Fruit fly (Drosophila melanogaster) whole organism, embryonic: ENCODE measurements around the gene CG9240.
A peak's percentile ranks its signal among the peaks of the same experiment; 100 is the strongest.

ENCODE experiments used
- CG10274 ChIP-seq: fragments of 200-800 bp; sonication (Bioruptor generic); optimal IDR thresholded peaks from 3 replicates; lab custom pipeline; 2017; ENCODE audit warnings: missing biosample characterization, mild to moderate bottlenecking, missing genetic modification characterization
- CG10462 ChIP-seq: fragments of 200-800 bp; sonication (Bioruptor generic); optimal IDR thresholded peaks from 2 replicates; lab custom pipeline; 2016; ENCODE audit warnings: missing biosample characterization, missing genetic modification characterization
- CG11456 ChIP-seq: fragments of 200-800 bp; sonication (Bioruptor generic); IDR thresholded peaks from 3 replicates; pipeline ENCODE4 v1.3.6; 2022; ENCODE audit warnings: missing biosample characterization, missing genetic modification characterization
- CG13424 ChIP-seq: fragments of 200-800 bp; sonication (Bioruptor generic); optimal IDR thresholded peaks from 2 replicates; lab custom pipeline; 2019; ENCODE audit warnings: missing biosample characterization, mild to moderate bottlenecking, missing genetic modification characterization, moderate library complexity
- CG14441 ChIP-seq: fragments of 200-800 bp; sonication (Bioruptor generic); IDR thresholded peaks from 2 replicates; pipeline ENCODE4 v1.3.6; 2022; ENCODE audit warnings: missing biosample characterization, missing genetic modification characterization
- CG17328 ChIP-seq: fragments of 200-800 bp; sonication (Bioruptor generic); IDR thresholded peaks from 2 replicates; pipeline ENCODE4 v1.3.6; 2022; ENCODE audit warnings: missing biosample characterization, missing genetic modification characterization
- CG17385 ChIP-seq: fragments of 200-800 bp; sonication (Bioruptor generic); optimal IDR thresholded peaks from 3 replicates; lab custom pipeline; 2018; ENCODE audit warnings: missing biosample characterization, mild to moderate bottlenecking, missing genetic modification characterization
- CG18599 ChIP-seq: fragments of 200-800 bp; sonication (Bioruptor generic); optimal IDR thresholded peaks from 3 replicates; lab custom pipeline; 2017; ENCODE audit warnings: missing biosample characterization, missing genetic modification characterization, mild to moderate bottlenecking, moderate library complexity, missing genetic modification reagents
- CG2120 ChIP-seq: fragments of 200-800 bp; sonication (Bioruptor generic); optimal IDR thresholded peaks from 3 replicates; lab custom pipeline; 2016; ENCODE audit warnings: missing biosample characterization, missing genetic modification characterization
- CG30020 ChIP-seq: fragments of 200-800 bp; optimal IDR thresholded peaks from 2 replicates; lab custom pipeline; 2019; ENCODE audit warnings: missing biosample characterization, mild to moderate bottlenecking, missing genetic modification characterization, moderate library complexity
- CG3281 ChIP-seq: fragments of 200-800 bp; sonication (Bioruptor generic); optimal IDR thresholded peaks from 3 replicates; lab custom pipeline; 2017; ENCODE audit warnings: missing biosample characterization, mild to moderate bottlenecking, missing genetic modification characterization
- CG34376 ChIP-seq: fragments of 200-800 bp; sonication (Bioruptor generic); optimal IDR thresholded peaks from 2 replicates; lab custom pipeline; 2018; ENCODE audit warnings: missing biosample characterization, mild to moderate bottlenecking, missing genetic modification characterization
- CG3847 ChIP-seq: fragments of 200-800 bp; sonication (Bioruptor generic); IDR thresholded peaks from 2 replicates; pipeline ENCODE4 v1.3.6; 2022; ENCODE audit warnings: missing biosample characterization, missing genetic modification characterization
- CG4360 ChIP-seq: fragments of 200-800 bp; sonication (Bioruptor generic); IDR thresholded peaks from 2 replicates; pipeline ENCODE4 v1.3.6; 2022; ENCODE audit warnings: missing biosample characterization, missing genetic modification characterization
- CG5953 ChIP-seq: fragments of 200-800 bp; sonication (Bioruptor generic); IDR thresholded peaks from 2 replicates; pipeline ENCODE4 v1.3.6; 2022; ENCODE audit warnings: missing biosample characterization, missing genetic modification characterization
- CG7963 ChIP-seq: fragments of 200-800 bp; sonication (Bioruptor generic); IDR thresholded peaks from 3 replicates; pipeline ENCODE4 v1.3.6; 2022; ENCODE audit warnings: missing biosample characterization, missing genetic modification characterization; ENCODE audit not compliant: partially characterized antibody
- CG9817 ChIP-seq: fragments of 200-800 bp; sonication (Bioruptor generic); optimal IDR thresholded peaks from 2 replicates; lab custom pipeline; 2018; ENCODE audit warnings: missing biosample characterization, mild to moderate bottlenecking, missing genetic modification characterization, moderate library complexity
- CG9876 ChIP-seq: fragments of 200-800 bp; sonication (Bioruptor generic); optimal IDR thresholded peaks from 2 replicates; lab custom pipeline; 2016; ENCODE audit warnings: missing biosample characterization, missing genetic modification characterization
- CHES-1-like ChIP-seq: fragments of 200-800 bp; sonication (Bioruptor generic); optimal IDR thresholded peaks from 2 replicates; lab custom pipeline; 2016; ENCODE audit warnings: missing biosample characterization, missing genetic modification characterization
- Camta ChIP-seq: fragments of 200-800 bp; sonication (Bioruptor generic); optimal IDR thresholded peaks from 2 replicates; lab custom pipeline; 2016; ENCODE audit warnings: missing biosample characterization, missing genetic modification characterization
- D ChIP-seq, 2 experiments: fragments of 200-800 bp in 1 of 2; fragments of >200 bp in 1 of 2; sonication (Bioruptor generic) in 1 of 2; optimal IDR thresholded peaks; 2 replicates in 1 of 2; 3 replicates in 1 of 2; lab custom pipeline; 2017; ENCODE audit warnings: mild to moderate bottlenecking in 1 of 2, missing biosample characterization in 1 of 2, missing genetic modification characterization in 1 of 2, missing genetic modification reagents in 1 of 2
- Lim3 ChIP-seq: fragments of 200-800 bp; sonication (Bioruptor generic); IDR thresholded peaks from 2 replicates; pipeline ENCODE4 v1.3.6; 2022; ENCODE audit warnings: missing biosample characterization, missing genetic modification characterization
- NC2α ChIP-seq: fragments of 200-800 bp; sonication (Bioruptor generic); optimal IDR thresholded peaks from 2 replicates; lab custom pipeline; 2016; ENCODE audit warnings: missing biosample characterization, missing genetic modification characterization
- Side ChIP-seq: fragments of 200-800 bp; sonication (Bioruptor generic); optimal IDR thresholded peaks from 2 replicates; lab custom pipeline; 2016; ENCODE audit warnings: missing biosample characterization, missing genetic modification characterization
- Sox102F ChIP-seq: fragments of 200-800 bp; sonication (Bioruptor generic); optimal IDR thresholded peaks from 2 replicates; lab custom pipeline; 2018; ENCODE audit warnings: missing biosample characterization, mild to moderate bottlenecking, missing genetic modification characterization, moderate library complexity
- Xrp1 ChIP-seq: fragments of 200-800 bp; sonication (Bioruptor generic); IDR thresholded peaks from 2 replicates; pipeline ENCODE4 v1.3.6; 2022; ENCODE audit warnings: missing biosample characterization, missing genetic modification characterization
- ap ChIP-seq: fragments of 200-800 bp; sonication (Bioruptor generic); IDR thresholded peaks from 2 replicates; pipeline ENCODE4 v1.3.6; 2022; ENCODE audit warnings: missing biosample characterization, missing genetic modification characterization
- br ChIP-seq: fragments of >200 bp; optimal IDR thresholded peaks from 2 replicates; lab custom pipeline; 2017
- caup ChIP-seq: fragments of 200-800 bp; sonication (Bioruptor generic); optimal IDR thresholded peaks from 3 replicates; lab custom pipeline; 2017; ENCODE audit warnings: missing biosample characterization, mild to moderate bottlenecking, missing genetic modification characterization, moderate library complexity; ENCODE audit not compliant: severe bottlenecking
- crp ChIP-seq, 2 experiments: fragments of 200-800 bp; sonication (Bioruptor generic); optimal IDR thresholded peaks; 2 replicates in 1 of 2; 3 replicates in 1 of 2; lab custom pipeline; 2017; ENCODE audit warnings: missing biosample characterization in 2 of 2, missing genetic modification characterization in 2 of 2, mild to moderate bottlenecking in 1 of 2, moderate library complexity in 1 of 2
- dan ChIP-seq: fragments of 200-800 bp; sonication (Bioruptor generic); IDR thresholded peaks from 2 replicates; pipeline ENCODE4 v1.3.6; 2022; ENCODE audit warnings: missing biosample characterization, missing genetic modification characterization
- ems ChIP-seq: fragments of 200-800 bp; sonication (Bioruptor generic); optimal IDR thresholded peaks from 3 replicates; lab custom pipeline; 2016; ENCODE audit warnings: missing biosample characterization, missing genetic modification characterization
- exex ChIP-seq: fragments of 200-800 bp; sonication (Bioruptor generic); optimal IDR thresholded peaks from 4 replicates; lab custom pipeline; 2018; ENCODE audit warnings: missing biosample characterization, mild to moderate bottlenecking, missing genetic modification characterization, moderate library complexity
- fd3F ChIP-seq: fragments of 200-800 bp; sonication (Bioruptor generic); optimal IDR thresholded peaks from 2 replicates; lab custom pipeline; 2018; ENCODE audit warnings: missing biosample characterization, mild to moderate bottlenecking, missing genetic modification characterization, moderate library complexity
- ftz-f1 ChIP-seq: fragments of 200-800 bp; sonication (Bioruptor generic); optimal IDR thresholded peaks from 2 replicates; lab custom pipeline; 2016; ENCODE audit warnings: missing biosample characterization, missing genetic modification characterization
- gce ChIP-seq: fragments of 200-800 bp; sonication (Bioruptor generic); IDR thresholded peaks from 3 replicates; pipeline ENCODE4 v1.3.6; 2022; ENCODE audit warnings: missing biosample characterization, missing genetic modification characterization
- gcm ChIP-seq: fragments of 200-800 bp; sonication (Bioruptor generic); optimal IDR thresholded peaks from 2 replicates; lab custom pipeline; 2019; ENCODE audit warnings: missing biosample characterization, mild to moderate bottlenecking, missing genetic modification characterization, moderate library complexity
- gcm2 ChIP-seq: fragments of 200-800 bp; sonication (Bioruptor generic); optimal IDR thresholded peaks from 2 replicates; lab custom pipeline; 2016; ENCODE audit warnings: missing biosample characterization, missing genetic modification characterization
- kni ChIP-seq: fragments of 200-800 bp; sonication (Bioruptor generic); optimal IDR thresholded peaks from 3 replicates; lab custom pipeline; 2017; ENCODE audit warnings: mild to moderate bottlenecking, missing biosample characterization, missing genetic modification reagents, missing genetic modification characterization
- lola ChIP-seq, 3 experiments: fragments of >200 bp in 2 of 3; fragments of 200-800 bp in 1 of 3; sonication (Bioruptor generic) in 1 of 3; optimal IDR thresholded peaks; 2 replicates each; lab custom pipeline; 2017 to 2019; ENCODE audit warnings: missing biosample characterization in 3 of 3, missing genetic modification characterization in 3 of 3, mild to moderate bottlenecking in 1 of 3, moderate library complexity in 1 of 3
- nerfin-1 ChIP-seq: fragments of 200-800 bp; sonication (Bioruptor generic); optimal IDR thresholded peaks from 3 replicates; lab custom pipeline; 2019; ENCODE audit warnings: missing biosample characterization, mild to moderate bottlenecking, missing genetic modification characterization, moderate library complexity
- otp ChIP-seq: fragments of 200-800 bp; sonication (Bioruptor generic); IDR thresholded peaks from 3 replicates; pipeline ENCODE4, ENCODE4 v1.3.6; 2022; ENCODE audit warnings: missing biosample characterization, missing genetic modification characterization
- prd ChIP-seq, 3 experiments: fragments of >200 bp in 2 of 3; fragments of 200-800 bp in 1 of 3; sonication (Bioruptor generic) in 1 of 3; optimal IDR thresholded peaks in 2 of 3; IDR thresholded peaks in 1 of 3; 2 replicates in 2 of 3; 3 replicates in 1 of 3; pipeline versions ENCODE4 v1.3.6 to Lab custom; 2017 to 2022; ENCODE audit warnings: missing biosample characterization in 1 of 3, missing genetic modification characterization in 1 of 3
- pum ChIP-seq: fragments of 200-800 bp; sonication (Bioruptor generic); optimal IDR thresholded peaks from 2 replicates; lab custom pipeline; 2016; ENCODE audit warnings: missing biosample characterization, missing genetic modification characterization
- sisA ChIP-seq: fragments of 200-800 bp; sonication (Bioruptor generic); IDR thresholded peaks from 2 replicates; pipeline ENCODE4 v1.3.6; 2022; ENCODE audit warnings: missing biosample characterization, missing genetic modification characterization
- sr ChIP-seq: fragments of 200-800 bp; sonication (Bioruptor generic); IDR thresholded peaks from 3 replicates; pipeline ENCODE4 v1.3.6; 2022; ENCODE audit warnings: missing biosample characterization, missing genetic modification characterization
- ssp ChIP-seq: fragments of 200-800 bp; sonication (Bioruptor generic); IDR thresholded peaks from 2 replicates; pipeline ENCODE4 v1.3.6; 2022; ENCODE audit warnings: missing biosample characterization, missing genetic modification characterization
- trem ChIP-seq: fragments of 200-800 bp; optimal IDR thresholded peaks from 3 replicates; lab custom pipeline; 2019; ENCODE audit warnings: missing biosample characterization, mild to moderate bottlenecking, missing genetic modification characterization, moderate library complexity
- unpg ChIP-seq: fragments of 200-800 bp; sonication (Bioruptor generic); optimal IDR thresholded peaks from 3 replicates; lab custom pipeline; 2018; ENCODE audit warnings: missing biosample characterization, mild to moderate bottlenecking, missing genetic modification characterization, moderate library complexity
- zf30C ChIP-seq: fragments of 200-800 bp; sonication (Bioruptor generic); optimal IDR thresholded peaks from 3 replicates; lab custom pipeline; 2018; ENCODE audit warnings: missing biosample characterization, mild to moderate bottlenecking, missing genetic modification characterization

CG9240 gene

DNA sequence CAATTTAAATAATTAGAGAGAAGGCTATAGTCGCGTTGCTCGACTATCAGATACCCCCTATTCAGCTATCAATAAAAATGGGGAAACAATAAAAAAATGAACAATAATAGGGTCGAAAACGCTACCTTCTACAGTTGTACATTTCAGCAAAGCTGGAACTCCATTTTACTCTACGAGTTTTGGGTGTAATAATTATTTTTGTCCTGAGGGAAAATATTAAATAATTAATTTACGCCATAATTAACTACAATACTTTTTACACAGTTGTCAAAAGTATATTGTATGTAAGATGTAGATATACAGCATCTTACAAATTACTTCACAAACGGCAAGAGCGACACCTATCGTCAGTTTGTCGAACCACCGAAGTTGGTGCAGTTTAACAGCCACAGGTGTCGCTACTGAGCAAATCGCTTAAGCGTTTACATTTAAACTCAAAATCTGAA lies 47.7 kb downstream of the CG9240 start (continued):
- TF ChIP-seq D (optimal IDR thresholded peaks at IDR 0.05; lab: Kevin White, UChicago) (no peak), D (GFP tag; optimal IDR thresholded peaks at IDR 0.05; lab: Kevin White, UChicago) (no peak), exex (tag; lab: Kevin White, UChicago) (no peak), CG7963 (GFP tag; lab: Robert Waterston, UW) (peak; percentile 63), CG5953 (GFP tag; lab: Robert Waterston, UW) (no peak), fd3F (no peak), CG3847 (GFP tag; lab: Robert Waterston, UW) (peak; percentile 36; the same call in 1 of the 2 replicates), CG11456 (GFP tag; lab: Robert Waterston, UW) (peak; percentile 87), ems (no peak), CG18599 (no peak), CG10462 (no peak), caup (GFP tag; lab: Kevin White, UChicago) (no peak), NC2α (GFP tag; lab: Kevin White, UChicago) (no peak), ap (GFP tag; lab: Robert Waterston, UW) (0 out of 2 replicates have a peak, but pooled peaks have one; percentile 9), Side (GFP tag; lab: Kevin White, UChicago) (no peak), zf30C (GFP tag; lab: Kevin White, UChicago) (no peak), sisA (GFP tag; lab: Robert Waterston, UW) (peak; percentile 62), nerfin-1 (tag; lab: Kevin White, UChicago) (no peak), sr (no peak), CG30020 (tag; lab: Kevin White, UChicago) (no peak), CG17328 (GFP tag; lab: Robert Waterston, UW) (no peak), prd (optimal IDR thresholded peaks at IDR 0.05; lab: Kevin White, UChicago) (no peak), prd (GFP tag; IDR thresholded peaks at IDR 0.05; lab: Robert Waterston, UW) (peak; percentile 48; the same call in 2 of the 3 replicates), CG2120 (GFP tag; lab: Kevin White, UChicago) (peak; percentile 15), CG4360 (no peak), gcm (GFP tag; lab: Kevin White, UChicago) (no peak), Xrp1 (GFP tag; lab: Robert Waterston, UW) (no peak), CG10274 (no peak), CG9817 (peak; percentile 65), CG13424 (tag; lab: Kevin White, UChicago) (peak; percentile 5), br (no peak), otp (GFP tag; lab: Robert Waterston, UW) (0 out of 3 replicates have a peak, but pooled peaks have one; percentile 35), gcm2 (no peak), unpg (GFP tag; lab: Kevin White, UChicago) (peak; percentile 32), Sox102F (GFP tag; lab: Kevin White, UChicago) (peak; percentile 55), pum (peak; percentile 32), crp (GFP tag; optimal IDR thresholded peaks at IDR 0.05; lab: Kevin White, UChicago) (no peak), CG9876 (GFP tag; lab: Kevin White, UChicago) (peak; percentile 33), Lim3 (no peak), Camta (GFP tag; lab: Kevin White, UChicago) (no peak), trem (tag; lab: Kevin White, UChicago) (peak; percentile 9), ftz-f1 (GFP tag; lab: Kevin White, UChicago) (no peak), ssp (GFP tag; lab: Robert Waterston, UW) (0 out of 2 replicates have a peak, but pooled peaks have one; percentile 19), CG34376 (GFP tag; lab: Kevin White, UChicago) (no peak), lola (GFP tag; optimal IDR thresholded peaks at IDR 0.05; lab: Kevin White, UChicago) (no peak), CG14441 (GFP tag; lab: Robert Waterston, UW) (peak; percentile 41; the same call in 1 of the 2 replicates), dan (GFP tag; lab: Robert Waterston, UW) (no peak), kni (no peak), CG17385 (GFP tag; lab: Kevin White, UChicago) (no peak), gce (GFP tag; lab: Robert Waterston, UW) (0 out of 3 replicates have a peak, but pooled peaks have one; percentile 49), CG3281 (no peak), CHES-1-like (GFP tag; lab: Kevin White, UChicago) (no peak)
